Worm (Caenorhabditis elegans) whole organism, L2 larva: ENCODE results near the gene srg-69.

Source experiments
- C34F6.9 ChIP-seq: fragments of 150-350 bp; optimal IDR thresholded peaks from 2 replicates; lab custom pipeline; 2014; ENCODE audit warnings: missing biosample characterization, missing genetic modification characterization
- F13H6.1 ChIP-seq: sonication (generic microtip); optimal IDR thresholded peaks from 2 replicates; lab custom pipeline; 2016; ENCODE audit warnings: missing genetic modification characterization, missing compliant biosample characterization
- R02D3.7 ChIP-seq: fragments of 150-350 bp; optimal IDR thresholded peaks from 2 replicates; lab custom pipeline; 2014; ENCODE audit warnings: missing biosample characterization, missing genetic modification characterization
- ZK546.5 ChIP-seq: sonication (generic microtip); optimal IDR thresholded peaks from 2 replicates; lab custom pipeline; 2017; ENCODE audit warnings: missing biosample characterization, missing genetic modification characterization
- alr-1 ChIP-seq: fragments of 150-350 bp; optimal IDR thresholded peaks from 2 replicates; lab custom pipeline; 2014; ENCODE audit warnings: missing biosample characterization, missing genetic modification characterization
- aly-2 ChIP-seq: fragments of 150-350 bp; optimal IDR thresholded peaks from 2 replicates; lab custom pipeline; 2014; ENCODE audit warnings: missing biosample characterization, missing genetic modification characterization
- ama-1 ChIP-seq: fragments of 150-350 bp; optimal IDR thresholded peaks from 2 replicates; lab custom pipeline; 2018; ENCODE audit warnings: inconsistent platforms
- blmp-1 ChIP-seq: sonication (generic microtip); optimal IDR thresholded peaks from 2 replicates; lab custom pipeline; 2017; ENCODE audit warnings: missing genetic modification characterization, mild to moderate bottlenecking, missing compliant biosample characterization, antibody characterized with exemption, moderate library complexity; ENCODE audit not compliant: insufficient read depth
- ceh-16 ChIP-seq: fragments of 150-350 bp; optimal IDR thresholded peaks from 2 replicates; lab custom pipeline; 2014; ENCODE audit warnings: missing biosample characterization, missing genetic modification characterization
- ceh-82 ChIP-seq: fragments of 150-350 bp; optimal IDR thresholded peaks from 2 replicates; lab custom pipeline; 2014; ENCODE audit warnings: missing biosample characterization, missing genetic modification characterization
- dmd-4 ChIP-seq: sonication (generic microtip); optimal IDR thresholded peaks from 2 replicates; lab custom pipeline; 2017; ENCODE audit warnings: missing biosample characterization, missing genetic modification characterization
- elt-3 ChIP-seq: sonication (generic microtip); optimal IDR thresholded peaks from 2 replicates; lab custom pipeline; 2017; ENCODE audit warnings: missing biosample characterization, missing genetic modification characterization
- fos-1 ChIP-seq: fragments of 150-350 bp; optimal IDR thresholded peaks from 2 replicates; lab custom pipeline; 2014; ENCODE audit warnings: missing biosample characterization, missing genetic modification characterization
- lin-39 ChIP-seq: fragments of 150-350 bp; optimal IDR thresholded peaks from 2 replicates; lab custom pipeline; 2014; ENCODE audit warnings: missing biosample characterization, missing genetic modification reagents, missing genetic modification characterization
- mab-5 ChIP-seq: fragments of 150-350 bp; optimal IDR thresholded peaks from 2 replicates; lab custom pipeline; 2014; ENCODE audit warnings: missing biosample characterization, missing genetic modification characterization
- mbf-1 ChIP-seq: sonication (generic microtip); optimal IDR thresholded peaks from 2 replicates; lab custom pipeline; 2017; ENCODE audit warnings: missing biosample characterization, missing genetic modification characterization
- mdl-1 ChIP-seq, 2 experiments: fragments of 150-350 bp in 1 of 2; sonication (generic microtip) in 1 of 2; optimal IDR thresholded peaks; 2 replicates each; lab custom pipeline; 2017; ENCODE audit warnings: missing biosample characterization in 2 of 2, missing genetic modification characterization in 2 of 2
- nhr-10 ChIP-seq: sonication (generic microtip); optimal IDR thresholded peaks from 2 replicates; lab custom pipeline; 2017; ENCODE audit warnings: missing biosample characterization, missing genetic modification characterization
- nhr-11 ChIP-seq: fragments of 150-350 bp; optimal IDR thresholded peaks from 2 replicates; lab custom pipeline; 2014; ENCODE audit warnings: missing biosample characterization, missing genetic modification characterization
- nhr-129 ChIP-seq: fragments of 150-350 bp; optimal IDR thresholded peaks from 2 replicates; lab custom pipeline; 2014; ENCODE audit warnings: missing biosample characterization, missing genetic modification characterization
- nhr-21 ChIP-seq: fragments of 150-350 bp; optimal IDR thresholded peaks from 2 replicates; lab custom pipeline; 2014; ENCODE audit warnings: missing biosample characterization, missing genetic modification characterization
- nhr-23 ChIP-seq: fragments of 150-350 bp; optimal IDR thresholded peaks from 2 replicates; lab custom pipeline; 2014; ENCODE audit warnings: missing biosample characterization, missing genetic modification reagents, missing genetic modification characterization
- nhr-237 ChIP-seq: fragments of 150-350 bp; optimal IDR thresholded peaks from 2 replicates; lab custom pipeline; 2014; ENCODE audit warnings: missing biosample characterization, missing genetic modification characterization
- nhr-25 ChIP-seq: fragments of 150-350 bp; sonication (generic microtip); optimal IDR thresholded peaks from 3 replicates; lab custom pipeline; 2014; ENCODE audit warnings: missing biosample characterization, missing genetic modification characterization
- nhr-6 ChIP-seq: fragments of 150-350 bp; optimal IDR thresholded peaks from 2 replicates; lab custom pipeline; 2014; ENCODE audit warnings: missing biosample characterization, missing genetic modification characterization
- nhr-77 ChIP-seq: fragments of 150-350 bp; optimal IDR thresholded peaks from 2 replicates; lab custom pipeline; 2014; ENCODE audit warnings: missing biosample characterization, missing genetic modification characterization
- peb-1 ChIP-seq: fragments of 150-350 bp; optimal IDR thresholded peaks from 2 replicates; lab custom pipeline; 2014; ENCODE audit warnings: missing biosample characterization, missing genetic modification characterization
- sem-4 ChIP-seq: fragments of 150-350 bp; optimal IDR thresholded peaks from 2 replicates; lab custom pipeline; 2014; ENCODE audit warnings: missing biosample characterization, missing genetic modification reagents, missing genetic modification characterization
- sma-3 ChIP-seq: sonication (generic microtip); optimal IDR thresholded peaks from 2 replicates; lab custom pipeline; 2016; ENCODE audit warnings: missing genetic modification reagents, missing genetic modification characterization, missing compliant biosample characterization
- sma-9 ChIP-seq, 2 experiments: fragments of 150-350 bp in 1 of 2; sonication (generic microtip) in 1 of 2; optimal IDR thresholded peaks; 2 replicates each; lab custom pipeline; 2014 to 2016; ENCODE audit warnings: missing genetic modification characterization in 2 of 2, mild to moderate bottlenecking in 1 of 2, missing biosample characterization in 1 of 2, missing compliant biosample characterization in 1 of 2, missing genetic modification reagents in 1 of 2, moderate library complexity in 1 of 2
- unc-39 ChIP-seq: fragments of 150-350 bp; optimal IDR thresholded peaks from 2 replicates; lab custom pipeline; 2014; ENCODE audit warnings: missing biosample characterization, missing genetic modification characterization
- unc-62 ChIP-seq: fragments of 150-350 bp; optimal IDR thresholded peaks from 2 replicates; lab custom pipeline; 2014; ENCODE audit warnings: missing biosample characterization, missing genetic modification reagents, missing genetic modification characterization
- zag-1 ChIP-seq: fragments of 150-350 bp; optimal IDR thresholded peaks from 2 replicates; lab custom pipeline; 2014; ENCODE audit warnings: missing biosample characterization, missing genetic modification characterization
- ztf-1 ChIP-seq: fragments of 200-800 bp; sonication (Bioruptor generic); conservative IDR thresholded peaks from 2 replicates; pipeline ENCODE4 v1.3.6; 2022; ENCODE audit warnings: missing genetic modification characterization, missing compliant biosample characterization
- ztf-11 ChIP-seq: sonication (generic microtip); optimal IDR thresholded peaks from 2 replicates; lab custom pipeline; 2017; ENCODE audit warnings: missing biosample characterization, missing genetic modification characterization

Gene srg-69

ce11 chrII:5330206-5330686 lies 25.2 kb upstream of the srg-69 start (continued):
- TF ChIP-seq C34F6.9 (tag; lab: Kevin White, UChicago) (peak; percentile 85), unc-39 (tag; lab: Kevin White, UChicago) (no peak), elt-3 (no peak), mbf-1 (no peak), ceh-16 (peak; percentile 34), nhr-23 (tag; lab: Kevin White, UChicago) (no peak), ama-1 (lab: Kevin White, UChicago) (peak; percentile 48), aly-2 (tag; lab: Kevin White, UChicago) (no peak), R02D3.7 (tag; lab: Kevin White, UChicago) (no peak), ZK546.5 (tag; lab: Kevin White, UChicago) (no peak), dmd-4 (tag; lab: Kevin White, UChicago) (no peak), nhr-25 (tag; lab: Kevin White, UChicago) (peak; percentile 93), nhr-10 (tag; lab: Kevin White, UChicago) (no peak), lin-39 (no peak)

- TF ChIP-seq alr-1 (tag; lab: Kevin White, UChicago) (no peak), nhr-6 (tag; lab: Kevin White, UChicago) (no peak), ceh-16 (no peak), fos-1 (tag; lab: Kevin White, UChicago) (peak; percentile 58), C34F6.9 (tag; lab: Kevin White, UChicago) (no peak), nhr-23 (tag; lab: Kevin White, UChicago) (no peak), mdl-1 (tag; optimal IDR thresholded peaks at IDR 0.05; lab: Kevin White, UChicago) (no peak), zag-1 (no peak), nhr-77 (tag; lab: Kevin White, UChicago) (no peak), ztf-1 (no peak), R02D3.7 (tag; lab: Kevin White, UChicago) (no peak), unc-62 (GFP tag; lab: Kevin White, UChicago) (no peak), blmp-1 (no peak), ceh-82 (tag; lab: Kevin White, UChicago) (no peak), ZK546.5 (tag; lab: Kevin White, UChicago) (no peak), ztf-11 (no peak), mab-5 (no peak), nhr-10 (tag; lab: Kevin White, UChicago) (no peak), sem-4 (no peak), nhr-129 (tag; lab: Kevin White, UChicago) (peak; percentile 11), nhr-11 (no peak), ama-1 (lab: Kevin White, UChicago) (peak; percentile 2), dmd-4 (tag; lab: Kevin White, UChicago) (no peak), peb-1 (tag; lab: Kevin White, UChicago) (no peak), sma-9 (GFP tag; optimal IDR thresholded peaks at IDR 0.05; lab: Kevin White, UChicago) (peak; percentile 13), sma-9 (tag; optimal IDR thresholded peaks at IDR 0.05; lab: Kevin White, UChicago) (no peak), lin-39 (no peak), sma-3 (GFP tag; lab: Kevin White, UChicago) (peak; percentile 5), mbf-1 (no peak), F13H6.1 (tag; lab: Kevin White, UChicago) (peak; percentile 43)
Observed at ce11 chrII:5331677-5332303, 23.7 kb upstream of the srg-69 start.

DNA sequence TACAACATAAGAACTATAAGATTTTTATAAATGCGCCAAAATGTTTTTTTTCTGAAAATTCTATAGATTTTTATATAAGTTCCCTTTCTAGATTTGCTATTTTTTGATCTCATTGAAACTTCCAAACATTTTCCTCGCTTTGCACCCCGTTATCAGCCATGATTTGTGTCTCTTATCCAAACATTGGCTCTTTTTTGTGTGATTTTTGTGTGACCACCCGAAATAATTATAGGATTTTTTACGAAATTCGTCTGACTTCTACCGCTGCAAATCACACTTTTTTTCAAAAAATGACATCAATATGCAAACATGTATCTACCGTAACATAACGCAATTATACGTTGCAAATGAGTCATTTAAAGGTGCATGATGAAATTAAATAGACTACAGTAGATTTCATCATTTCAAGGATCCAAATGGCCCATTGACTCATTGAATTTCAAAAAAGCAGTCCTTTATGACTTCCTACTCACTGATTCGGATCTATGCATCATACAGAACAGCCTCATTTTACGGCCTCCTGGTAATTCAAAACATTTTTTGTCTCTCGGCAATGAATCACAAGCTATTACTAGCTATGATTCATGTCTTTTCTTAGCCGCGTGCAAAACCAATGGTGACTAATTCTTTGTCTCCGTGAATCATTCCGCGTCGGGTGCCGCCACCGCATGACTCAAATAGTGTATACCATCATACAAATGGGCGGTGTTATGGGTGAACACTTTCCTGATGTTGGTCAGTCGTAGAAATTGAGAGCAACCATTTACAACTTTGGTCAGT lies 22.9 kb upstream of the srg-69 start:
- no peak for TF ChIP-seq nhr-237 (tag; lab: Kevin White, UChicago)
- no peak for TF ChIP-seq elt-3
- TF ChIP-seq sma-9 (GFP tag; optimal IDR thresholded peaks at IDR 0.05; lab: Kevin White, UChicago): peak; percentile 53
- no peak for TF ChIP-seq sma-9 (tag; optimal IDR thresholded peaks at IDR 0.05; lab: Kevin White, UChicago)
- peak; percentile 15 for TF ChIP-seq nhr-21
- peak; percentile 37 for TF ChIP-seq fos-1 (tag; lab: Kevin White, UChicago)
